Fruit fly (Drosophila melanogaster) whole organism, embryonic: Measurements from ENCODE around the gene tex.

Experiments used
- Adf1 ChIP-seq: fragments of 200-800 bp; sonication (Bioruptor generic); IDR thresholded peaks from 2 replicates; pipeline ENCODE4 v1.3.6; 2022; ENCODE audit warnings: missing biosample characterization, missing genetic modification characterization
- Atf3 ChIP-seq: fragments of 200-800 bp; sonication (Bioruptor generic); optimal IDR thresholded peaks from 3 replicates; lab custom pipeline; 2016; ENCODE audit warnings: missing biosample characterization, missing genetic modification characterization
- B-H1 ChIP-seq: fragments of 200-800 bp; sonication (Bioruptor generic); IDR thresholded peaks from 3 replicates; pipeline ENCODE4 v1.3.6; 2022; ENCODE audit warnings: missing biosample characterization, missing genetic modification characterization
- CG11093 ChIP-seq: fragments of 200-800 bp; sonication (Bioruptor generic); IDR thresholded peaks from 3 replicates; pipeline ENCODE4 v1.3.6; 2022; ENCODE audit warnings: missing biosample characterization, missing genetic modification characterization
- CG11723 ChIP-seq: fragments of 200-800 bp; sonication (Bioruptor generic); optimal IDR thresholded peaks from 2 replicates; lab custom pipeline; 2017; ENCODE audit warnings: missing biosample characterization, mild to moderate bottlenecking, missing genetic modification characterization
- CG12104 ChIP-seq: fragments of 200-800 bp; sonication (Bioruptor generic); optimal IDR thresholded peaks from 3 replicates; lab custom pipeline; 2016; ENCODE audit warnings: missing biosample characterization, missing genetic modification characterization
- CG12769 ChIP-seq: fragments of 200-800 bp; sonication (Bioruptor generic); optimal IDR thresholded peaks from 2 replicates; lab custom pipeline; 2019; ENCODE audit warnings: missing biosample characterization, mild to moderate bottlenecking, missing genetic modification characterization, moderate library complexity
- CG14860 ChIP-seq: fragments of 200-800 bp; sonication (Bioruptor generic); IDR thresholded peaks from 3 replicates; pipeline ENCODE4 v1.3.6; 2022; ENCODE audit warnings: missing biosample characterization, missing genetic modification characterization; ENCODE audit not compliant: partially characterized antibody
- CG15073 ChIP-seq: fragments of 200-800 bp; sonication (Bioruptor generic); optimal IDR thresholded peaks from 2 replicates; lab custom pipeline; 2016; ENCODE audit warnings: missing biosample characterization, missing genetic modification characterization
- CG15479 ChIP-seq: fragments of 200-800 bp; sonication (Bioruptor generic); optimal IDR thresholded peaks from 3 replicates; lab custom pipeline; 2019; ENCODE audit warnings: missing biosample characterization, mild to moderate bottlenecking, missing genetic modification characterization, moderate library complexity
- CG1602 ChIP-seq: fragments of 200-800 bp; sonication (Bioruptor generic); optimal IDR thresholded peaks from 3 replicates; lab custom pipeline; 2016; ENCODE audit warnings: missing biosample characterization, missing genetic modification characterization
- CG17802 ChIP-seq: fragments of 200-800 bp; sonication (Bioruptor generic); optimal IDR thresholded peaks from 2 replicates; lab custom pipeline; 2018; ENCODE audit warnings: missing biosample characterization, mild to moderate bottlenecking, missing genetic modification characterization, moderate library complexity
- CG2889 ChIP-seq: fragments of 200-800 bp; sonication (Bioruptor generic); IDR thresholded peaks from 3 replicates; pipeline ENCODE4 v1.3.6; 2022; ENCODE audit warnings: missing biosample characterization, missing genetic modification characterization
- CG31388 ChIP-seq: fragments of 200-800 bp; sonication (Bioruptor generic); optimal IDR thresholded peaks from 2 replicates; lab custom pipeline; 2016; ENCODE audit warnings: missing biosample characterization, missing genetic modification characterization
- CG32532 ChIP-seq: fragments of 200-800 bp; sonication (Bioruptor generic); IDR thresholded peaks from 2 replicates; pipeline ENCODE4 v1.3.6; 2022; ENCODE audit warnings: missing biosample characterization, missing genetic modification characterization
- CG4854 ChIP-seq: fragments of 200-800 bp; sonication (Bioruptor generic); optimal IDR thresholded peaks from 2 replicates; lab custom pipeline; 2016; ENCODE audit warnings: missing biosample characterization, missing genetic modification characterization, inconsistent platforms
- CG7357 ChIP-seq: fragments of 200-800 bp; sonication (Bioruptor generic); IDR thresholded peaks from 3 replicates; pipeline ENCODE4 v1.3.6; 2022; ENCODE audit warnings: missing biosample characterization, missing genetic modification characterization
- CG7745 ChIP-seq: fragments of 200-800 bp; sonication (Bioruptor generic); optimal IDR thresholded peaks from 2 replicates; lab custom pipeline; 2018; ENCODE audit warnings: missing biosample characterization, mild to moderate bottlenecking, missing genetic modification characterization, moderate library complexity
- CG7987 ChIP-seq: fragments of 200-800 bp; sonication (Bioruptor generic); optimal IDR thresholded peaks from 2 replicates; lab custom pipeline; 2018; ENCODE audit warnings: missing biosample characterization, mild to moderate bottlenecking, missing genetic modification characterization, moderate library complexity
- D19A ChIP-seq: fragments of 200-800 bp; optimal IDR thresholded peaks from 3 replicates; lab custom pipeline; 2019; ENCODE audit warnings: missing biosample characterization, mild to moderate bottlenecking, missing genetic modification characterization, moderate library complexity
- Deaf1 ChIP-seq: fragments of 200-800 bp; optimal IDR thresholded peaks from 3 replicates; lab custom pipeline; 2019; ENCODE audit warnings: missing biosample characterization, mild to moderate bottlenecking, missing genetic modification characterization, moderate library complexity
- Dip3 ChIP-seq: fragments of 200-800 bp; sonication (Bioruptor generic); optimal IDR thresholded peaks from 3 replicates; lab custom pipeline; 2016; ENCODE audit warnings: missing biosample characterization, missing genetic modification characterization
- Doc3 ChIP-seq: fragments of 200-800 bp; sonication (Bioruptor generic); IDR thresholded peaks from 3 replicates; pipeline ENCODE4 v1.3.6; 2022; ENCODE audit warnings: missing biosample characterization, missing genetic modification characterization; ENCODE audit not compliant: partially characterized antibody
- Lim3 ChIP-seq: fragments of 200-800 bp; sonication (Bioruptor generic); IDR thresholded peaks from 2 replicates; pipeline ENCODE4 v1.3.6; 2022; ENCODE audit warnings: missing biosample characterization, missing genetic modification characterization
- Nf-YC ChIP-seq: fragments of 200-800 bp; optimal IDR thresholded peaks from 3 replicates; lab custom pipeline; 2019; ENCODE audit warnings: missing biosample characterization, mild to moderate bottlenecking, missing genetic modification characterization, moderate library complexity
- Ptx1 ChIP-seq: fragments of 200-800 bp; sonication (Bioruptor generic); IDR thresholded peaks from 2 replicates; pipeline ENCODE4 v1.3.6; 2022; ENCODE audit warnings: missing biosample characterization, missing genetic modification characterization
- Six4 ChIP-seq: fragments of 200-800 bp; sonication (Bioruptor generic); optimal IDR thresholded peaks from 2 replicates; lab custom pipeline; 2016; ENCODE audit warnings: missing biosample characterization, missing genetic modification characterization
- abd-A ChIP-seq: fragments of 200-800 bp; sonication (Bioruptor generic); optimal IDR thresholded peaks from 3 replicates; lab custom pipeline; 2019; ENCODE audit warnings: missing biosample characterization, mild to moderate bottlenecking, missing genetic modification characterization, moderate library complexity
- aop ChIP-seq: fragments of 200-800 bp; sonication (Bioruptor generic); IDR thresholded peaks from 2 replicates; pipeline ENCODE4 v1.3.6; 2022; ENCODE audit warnings: missing biosample characterization, missing genetic modification characterization
- ato ChIP-seq: fragments of 200-800 bp; sonication (Bioruptor generic); IDR thresholded peaks from 2 replicates; pipeline ENCODE4 v1.3.6; 2022; ENCODE audit warnings: missing biosample characterization, missing genetic modification characterization; ENCODE audit not compliant: partially characterized antibody
- az2 ChIP-seq: fragments of 200-800 bp; sonication (Bioruptor generic); optimal IDR thresholded peaks from 3 replicates; lab custom pipeline; 2016; ENCODE audit warnings: missing biosample characterization, missing genetic modification characterization
- da ChIP-seq: fragments of 200-800 bp; sonication (Bioruptor generic); optimal IDR thresholded peaks from 2 replicates; lab custom pipeline; 2016; ENCODE audit warnings: missing biosample characterization, missing genetic modification characterization
- eve ChIP-seq, 2 experiments: fragments of >200 bp; optimal IDR thresholded peaks; 2 replicates each; lab custom pipeline; 2017; ENCODE audit warnings: missing biosample characterization in 2 of 2, missing genetic modification characterization in 2 of 2
- fd96Cb ChIP-seq: fragments of 200-800 bp; sonication (Bioruptor generic); optimal IDR thresholded peaks from 2 replicates; lab custom pipeline; 2018; ENCODE audit warnings: missing biosample characterization, mild to moderate bottlenecking, missing genetic modification characterization, moderate library complexity
- fru ChIP-seq: fragments of >200 bp; optimal IDR thresholded peaks from 2 replicates; lab custom pipeline; 2017
- ftz-f1 ChIP-seq: fragments of 200-800 bp; sonication (Bioruptor generic); optimal IDR thresholded peaks from 2 replicates; lab custom pipeline; 2016; ENCODE audit warnings: missing biosample characterization, missing genetic modification characterization
- gro ChIP-seq: fragments of 200-800 bp; sonication (Bioruptor generic); optimal IDR thresholded peaks from 2 replicates; lab custom pipeline; 2016; ENCODE audit warnings: missing biosample characterization, missing genetic modification characterization
- gsb-n ChIP-seq: fragments of 200-800 bp; sonication (Bioruptor generic); optimal IDR thresholded peaks from 3 replicates; lab custom pipeline; 2018; ENCODE audit warnings: missing biosample characterization, mild to moderate bottlenecking, missing genetic modification characterization
- ken ChIP-seq: fragments of 200-800 bp; sonication (Bioruptor generic); IDR thresholded peaks from 3 replicates; pipeline ENCODE4 v1.3.6; 2022; ENCODE audit warnings: missing biosample characterization, missing genetic modification characterization
- lilli ChIP-seq: fragments of 200-800 bp; sonication (Bioruptor generic); optimal IDR thresholded peaks from 3 replicates; lab custom pipeline; 2016; ENCODE audit warnings: missing biosample characterization, missing genetic modification characterization
- pan ChIP-seq, 4 experiments: fragments of >200 bp in 3 of 4; fragments of 200-800 bp in 1 of 4; sonication (Bioruptor generic) in 1 of 4; optimal IDR thresholded peaks in 3 of 4; IDR thresholded peaks in 1 of 4; 2 replicates each; pipeline versions ENCODE4 v1.3.6 to Lab custom; 2017 to 2022; ENCODE audit warnings: missing biosample characterization in 2 of 4, missing genetic modification characterization in 2 of 4, mixed read lengths in 1 of 4
- peb ChIP-seq: fragments of 200-800 bp; sonication (Bioruptor generic); IDR thresholded peaks from 2 replicates; pipeline ENCODE4 v1.3.6; 2022; ENCODE audit warnings: missing biosample characterization, missing genetic modification characterization
- phol ChIP-seq: fragments of 200-800 bp; sonication (Bioruptor generic); optimal IDR thresholded peaks from 3 replicates; lab custom pipeline; 2018; ENCODE audit warnings: missing biosample characterization, mild to moderate bottlenecking, missing genetic modification characterization, moderate library complexity
- pita ChIP-seq: fragments of 200-800 bp; sonication (Bioruptor generic); optimal IDR thresholded peaks from 2 replicates; lab custom pipeline; 2017; ENCODE audit warnings: missing biosample characterization, mild to moderate bottlenecking, missing genetic modification characterization
- pzg ChIP-seq: fragments of 200-800 bp; sonication (Bioruptor generic); optimal IDR thresholded peaks from 3 replicates; lab custom pipeline; 2018; ENCODE audit warnings: missing biosample characterization, mild to moderate bottlenecking, missing genetic modification characterization, moderate library complexity
- shn ChIP-seq: fragments of 200-800 bp; sonication (Bioruptor generic); optimal IDR thresholded peaks from 3 replicates; lab custom pipeline; 2016; ENCODE audit warnings: missing biosample characterization, missing genetic modification characterization
- sima ChIP-seq: fragments of 200-800 bp; sonication (Bioruptor generic); optimal IDR thresholded peaks from 2 replicates; lab custom pipeline; 2016; ENCODE audit warnings: missing biosample characterization, missing genetic modification characterization
- tgo ChIP-seq: fragments of 200-800 bp; sonication (Bioruptor generic); IDR thresholded peaks from 3 replicates; pipeline ENCODE4 v1.3.6; 2022; ENCODE audit warnings: missing biosample characterization, missing genetic modification characterization
- vfl ChIP-seq: fragments of 200-800 bp; sonication (Bioruptor generic); optimal IDR thresholded peaks from 2 replicates; lab custom pipeline; 2016; ENCODE audit warnings: missing biosample characterization, missing genetic modification characterization

The tex gene

dm6 chr3R:8264302-8265080, 44.0 kb downstream of the tex start, which contains the start of the genes RPA1 and Mcm2 (continued):
- TF ChIP-seq vfl (GFP tag; lab: Kevin White, UChicago) (no peak), phol (tag; lab: Kevin White, UChicago) (peak; percentile 80), CG12104 (GFP tag; lab: Kevin White, UChicago) (peak; percentile 68), CG2889 (GFP tag; lab: Robert Waterston, UW) (peak; percentile 73; the same call in 2 of the 3 replicates), da (no peak), Dip3 (peak; percentile 78), CG4854 (GFP tag; lab: Kevin White, UChicago) (no peak), aop (GFP tag; lab: Robert Waterston, UW) (peak; percentile 67; the same call in 1 of the 2 replicates), pita (no peak), CG14860 (GFP tag; lab: Robert Waterston, UW) (no peak), Six4 (GFP tag; lab: Kevin White, UChicago) (peak; percentile 66), CG17802 (tag; lab: Kevin White, UChicago) (peak; percentile 15), Adf1 (GFP tag; lab: Robert Waterston, UW) (no peak; the same call in none of the 2 replicates), ato (peak; percentile 57), Nf-YC (tag; lab: Kevin White, UChicago) (peak; percentile 80), CG1602 (GFP tag; lab: Kevin White, UChicago) (peak; percentile 78), Lim3 (no peak), peb (peak; percentile 32; the same call in 1 of the 2 replicates), gro (GFP tag; lab: Kevin White, UChicago) (no peak), Doc3 (GFP tag; lab: Robert Waterston, UW) (no peak), az2 (GFP tag; lab: Kevin White, UChicago) (peak; percentile 81), ftz-f1 (GFP tag; lab: Kevin White, UChicago) (no peak), Deaf1 (tag; lab: Kevin White, UChicago) (no peak), CG11093 (GFP tag; lab: Robert Waterston, UW) (0 out of 3 replicates have a peak, but pooled peaks have one; percentile 64), D19A (tag; lab: Kevin White, UChicago) (peak; percentile 61), eve (GFP tag; optimal IDR thresholded peaks at IDR 0.05; lab: Kevin White, UChicago) (no peak), CG15479 (no peak), CG12769 (tag; lab: Kevin White, UChicago) (no peak), CG7987 (GFP tag; lab: Kevin White, UChicago) (no peak), gsb-n (peak; percentile 33), lilli (GFP tag; lab: Kevin White, UChicago) (peak; percentile 72), pan (optimal IDR thresholded peaks at IDR 0.05; lab: Kevin White, UChicago) (no peak), pan (GFP tag; optimal IDR thresholded peaks at IDR 0.05 in 1 of 2, IDR thresholded peaks at IDR 0.05 in 1 of 2) (peak in 1 of 2 experiments; percentile 79), CG7745 (tag; lab: Kevin White, UChicago) (no peak), fru (lab: Kevin White, UChicago) (no peak), CG31388 (GFP tag; lab: Kevin White, UChicago) (peak; percentile 29), shn (peak; percentile 34), ken (peak; percentile 78), CG7357 (peak; percentile 66; the same call in 2 of the 3 replicates), fd96Cb (tag; lab: Kevin White, UChicago) (peak; percentile 63), Atf3 (GFP tag; lab: Kevin White, UChicago) (no peak), CG11723 (GFP tag; lab: Kevin White, UChicago) (peak; percentile 55), tgo (GFP tag; lab: Robert Waterston, UW) (peak; percentile 83), CG15073 (GFP tag; lab: Kevin White, UChicago) (peak; percentile 18), sima (GFP tag; lab: Kevin White, UChicago) (no peak), abd-A (no peak), pzg (GFP tag; lab: Kevin White, UChicago) (peak; percentile 49), Ptx1 (GFP tag; lab: Robert Waterston, UW) (peak; percentile 84), B-H1 (GFP tag; lab: Robert Waterston, UW) (peak; percentile 44; the same call in 2 of the 3 replicates), CG32532 (GFP tag; lab: Robert Waterston, UW) (peak; percentile 89)
